Fruit fly (Drosophila melanogaster) whole organism, pupa: ENCODE data around the gene Arl5.

ENCODE experiments used
- CG10348 ChIP-seq: fragments of 200-800 bp; sonication (Bioruptor generic); IDR thresholded peaks from 2 replicates; pipeline ENCODE4 v1.3.6; 2022; ENCODE audit warnings: missing biosample characterization, missing genetic modification characterization
- CG12605 ChIP-seq: fragments of 200-800 bp; sonication (Bioruptor generic); IDR thresholded peaks from 2 replicates; pipeline ENCODE4 v1.3.6; 2022; ENCODE audit warnings: missing biosample characterization, missing genetic modification characterization
- CG13204 ChIP-seq: fragments of 200-800 bp; sonication (Bioruptor generic); optimal IDR thresholded peaks from 2 replicates; lab custom pipeline; 2018; ENCODE audit warnings: missing biosample characterization, mild to moderate bottlenecking, missing genetic modification characterization, moderate library complexity
- CG14655 ChIP-seq: fragments of 200-800 bp; sonication (Bioruptor generic); optimal IDR thresholded peaks from 3 replicates; lab custom pipeline; 2017; ENCODE audit warnings: mild to moderate bottlenecking, missing biosample characterization, missing genetic modification reagents, missing genetic modification characterization
- CG15710 ChIP-seq: fragments of 200-800 bp; sonication (Bioruptor generic); optimal IDR thresholded peaks from 2 replicates; lab custom pipeline; 2018; ENCODE audit warnings: missing biosample characterization, mild to moderate bottlenecking, missing genetic modification characterization, moderate library complexity
- CG17806 ChIP-seq: fragments of 200-800 bp; sonication (Bioruptor generic); optimal IDR thresholded peaks from 2 replicates; lab custom pipeline; 2018; ENCODE audit warnings: missing biosample characterization, mild to moderate bottlenecking, missing genetic modification characterization, moderate library complexity
- CG32121 ChIP-seq: fragments of 200-800 bp; sonication (Bioruptor generic); IDR thresholded peaks from 2 replicates; pipeline ENCODE4 v1.3.6; 2022; ENCODE audit warnings: missing biosample characterization, missing genetic modification characterization
- CG34367 ChIP-seq: fragments of 200-800 bp; sonication (Bioruptor generic); optimal IDR thresholded peaks from 2 replicates; lab custom pipeline; 2018; ENCODE audit warnings: missing biosample characterization, mild to moderate bottlenecking, missing genetic modification characterization
- CG4496 ChIP-seq: fragments of 200-800 bp; sonication (Bioruptor generic); IDR thresholded peaks from 3 replicates; pipeline ENCODE4 v1.3.6; 2022; ENCODE audit warnings: missing biosample characterization, missing genetic modification characterization
- CG8159 ChIP-seq: fragments of 200-800 bp; sonication (Bioruptor generic); optimal IDR thresholded peaks from 3 replicates; lab custom pipeline; 2018; ENCODE audit warnings: missing biosample characterization, mild to moderate bottlenecking, missing genetic modification characterization, moderate library complexity
- CG8301 ChIP-seq: fragments of 200-800 bp; sonication (Bioruptor generic); optimal IDR thresholded peaks from 2 replicates; lab custom pipeline; 2018; ENCODE audit warnings: missing biosample characterization, mild to moderate bottlenecking, missing genetic modification characterization
- CG9948 ChIP-seq: fragments of 200-800 bp; sonication (Bioruptor generic); optimal IDR thresholded peaks from 2 replicates; lab custom pipeline; 2018; ENCODE audit warnings: missing biosample characterization, mild to moderate bottlenecking, missing genetic modification characterization, moderate library complexity
- D1 ChIP-seq: fragments of 200-800 bp; sonication (Bioruptor generic); optimal IDR thresholded peaks from 2 replicates; lab custom pipeline; 2018; ENCODE audit warnings: missing biosample characterization, mild to moderate bottlenecking, missing genetic modification characterization, moderate library complexity
- EcR ChIP-seq: fragments of 200-800 bp; sonication (Bioruptor generic); optimal IDR thresholded peaks from 3 replicates; lab custom pipeline; 2019; ENCODE audit warnings: missing biosample characterization, missing genetic modification characterization, mild to moderate bottlenecking, moderate library complexity, missing genetic modification reagents
- Ets98B ChIP-seq: fragments of 200-800 bp; sonication (Bioruptor generic); IDR thresholded peaks from 2 replicates; pipeline ENCODE4 v1.3.6; 2022; ENCODE audit warnings: missing biosample characterization, missing genetic modification characterization
- Pif1A ChIP-seq: fragments of 200-800 bp; sonication (Bioruptor generic); optimal IDR thresholded peaks from 3 replicates; lab custom pipeline; 2016; ENCODE audit warnings: missing biosample characterization, missing genetic modification characterization
- Pif1B ChIP-seq: fragments of 200-800 bp; sonication (Bioruptor generic); optimal IDR thresholded peaks from 3 replicates; lab custom pipeline; 2016; ENCODE audit warnings: missing biosample characterization, missing genetic modification characterization
- Snoo ChIP-seq: fragments of 200-800 bp; sonication (Bioruptor generic); optimal IDR thresholded peaks from 3 replicates; lab custom pipeline; 2017; ENCODE audit warnings: missing biosample characterization, mild to moderate bottlenecking, missing genetic modification characterization, inconsistent platforms
- fd96Ca ChIP-seq: fragments of 200-800 bp; sonication (Bioruptor generic); IDR thresholded peaks from 3 replicates; pipeline ENCODE4 v1.3.6; 2022; ENCODE audit warnings: missing biosample characterization, missing genetic modification characterization
- gl ChIP-seq: fragments of 200-800 bp; sonication (Bioruptor generic); optimal IDR thresholded peaks from 2 replicates; lab custom pipeline; 2018; ENCODE audit warnings: missing biosample characterization, mild to moderate bottlenecking, missing genetic modification characterization
- rn ChIP-seq: fragments of 200-800 bp; sonication (Bioruptor generic); IDR thresholded peaks from 2 replicates; pipeline ENCODE4 v1.3.6; 2022; ENCODE audit warnings: missing biosample characterization, missing genetic modification characterization

Gene Arl5

dm6 chr3L:8303912-8304311, 4.3 kb upstream of the Arl5 start, which contains the start of the genes CG7194 and Sbp2:
CG7194 (minus strand) TSS chr3L:8304059.
Sbp2 (plus strand) TSS chr3L:8304157.
- TF ChIP-seq Pif1A (GFP tag; lab: Kevin White, UChicago) (no peak), CG13204 (GFP tag; lab: Kevin White, UChicago) (no peak), gl (tag; lab: Kevin White, UChicago) (peak; percentile 6)

- TF ChIP-seq CG4496 (GFP tag; lab: Robert Waterston, UW) (no peak), Pif1A (GFP tag; lab: Kevin White, UChicago) (no peak), gl (tag; lab: Kevin White, UChicago) (no peak), fd96Ca (GFP tag; lab: Robert Waterston, UW) (no peak), CG13204 (GFP tag; lab: Kevin White, UChicago) (no peak), CG15710 (tag; lab: Kevin White, UChicago) (no peak), CG8159 (tag; lab: Kevin White, UChicago) (no peak), CG8301 (tag; lab: Kevin White, UChicago) (no peak), CG17806 (tag; lab: Kevin White, UChicago) (no peak), Ets98B (GFP tag; lab: Robert Waterston, UW) (no peak), EcR (GFP tag; lab: Kevin White, UChicago) (no peak), CG10348 (GFP tag; lab: Robert Waterston, UW) (no peak), D1 (tag; lab: Kevin White, UChicago) (no peak), CG32121 (GFP tag; lab: Robert Waterston, UW) (no peak), CG14655 (GFP tag; lab: Kevin White, UChicago) (no peak), rn (no peak), Pif1B (no peak), CG9948 (tag; lab: Kevin White, UChicago) (no peak)
These were observed 2.2 kb downstream of the Arl5 start for dm6 chr3L:8297488-8297887.

dm6 chr3L:8296941-8297340, 2.7 kb downstream of the Arl5 start, which contains the start of gene Rab19:
Rab19 (plus strand) TSS chr3L:8297018.
- TF ChIP-seq CG14655 (GFP tag; lab: Kevin White, UChicago) (no peak), EcR (GFP tag; lab: Kevin White, UChicago) (peak; percentile 46)

dm6 chr3L:8295227-8295626, 4.4 kb downstream of the Arl5 start, which contains the start of gene CG7201:
CG7201 (minus strand) TSS chr3L:8295327.
- TF ChIP-seq CG4496 (GFP tag; lab: Robert Waterston, UW): 0 out of 3 replicates have a peak, but pooled peaks have one; percentile 16
- peak; percentile 4; the same call in 1 of the 2 replicates for TF ChIP-seq rn
- TF ChIP-seq Snoo (tag; lab: Kevin White, UChicago): no peak
- TF ChIP-seq, all 21 proteins: peak for 2

- TF ChIP-seq CG34367: peak; percentile 9
- TF ChIP-seq EcR (GFP tag; lab: Kevin White, UChicago): peak; percentile 69
- peak; percentile 12 for TF ChIP-seq D1 (tag; lab: Kevin White, UChicago)
- TF ChIP-seq CG15710 (tag; lab: Kevin White, UChicago): peak; percentile 4
- TF ChIP-seq CG9948 (tag; lab: Kevin White, UChicago): no peak
- no peak for TF ChIP-seq CG8159 (tag; lab: Kevin White, UChicago)
- TF ChIP-seq Pif1A (GFP tag; lab: Kevin White, UChicago): peak; percentile 12
- TF ChIP-seq Pif1B: peak; percentile 13
- peak; percentile 35 for TF ChIP-seq Snoo (tag; lab: Kevin White, UChicago)
- no peak for TF ChIP-seq gl (tag; lab: Kevin White, UChicago)
- TF ChIP-seq CG4496 (GFP tag; lab: Robert Waterston, UW): 0 out of 3 replicates have a peak, but pooled peaks have one; percentile 9
These were observed 10.0 kb downstream of the Arl5 start, which contains the start of gene cert for dm6 chr3L:8289336-8290258. cert (minus strand) TSS chr3L:8289870.

- TF ChIP-seq CG10348 (GFP tag; lab: Robert Waterston, UW): no peak
- no peak for TF ChIP-seq CG34367
- TF ChIP-seq CG15710 (tag; lab: Kevin White, UChicago): no peak
- TF ChIP-seq CG8301 (tag; lab: Kevin White, UChicago): no peak
- no peak for TF ChIP-seq Pif1B
- no peak for TF ChIP-seq rn
- TF ChIP-seq fd96Ca (GFP tag; lab: Robert Waterston, UW): no peak
- TF ChIP-seq CG13204 (GFP tag; lab: Kevin White, UChicago): no peak
- no peak for TF ChIP-seq CG32121 (GFP tag; lab: Robert Waterston, UW)
These were observed 11.2 kb downstream of the Arl5 start for dm6 chr3L:8288396-8288795.

- TF ChIP-seq CG13204 (GFP tag; lab: Kevin White, UChicago) (no peak), rn (no peak), fd96Ca (GFP tag; lab: Robert Waterston, UW) (peak; percentile 67; the same call in 1 of the 3 replicates), CG9948 (tag; lab: Kevin White, UChicago) (no peak), CG12605 (no peak; the same call in 1 of the 2 replicates), CG34367 (no peak), EcR (GFP tag; lab: Kevin White, UChicago) (no peak), gl (tag; lab: Kevin White, UChicago) (no peak), CG14655 (GFP tag; lab: Kevin White, UChicago) (no peak), CG32121 (GFP tag; lab: Robert Waterston, UW) (no peak), Ets98B (GFP tag; lab: Robert Waterston, UW) (peak; percentile 54), CG4496 (GFP tag; lab: Robert Waterston, UW) (peak; percentile 57; the same call in 1 of the 3 replicates), Snoo (tag; lab: Kevin White, UChicago) (no peak), CG17806 (tag; lab: Kevin White, UChicago) (no peak), CG8159 (tag; lab: Kevin White, UChicago) (no peak), Pif1B (no peak), CG15710 (tag; lab: Kevin White, UChicago) (no peak), D1 (tag; lab: Kevin White, UChicago) (no peak), CG10348 (GFP tag; lab: Robert Waterston, UW) (no peak), CG8301 (tag; lab: Kevin White, UChicago) (peak; percentile 8)
These were observed 13.2 kb downstream of the Arl5 start for dm6 chr3L:8286397-8286796.
